Fruit fly (Drosophila melanogaster) whole organism, embryonic: ENCODE measurements around the gene CG14205.
A peak's percentile ranks its signal among the peaks of the same experiment; 100 is the strongest.

Experiments
- Adf1 ChIP-seq: fragments of 200-800 bp; sonication (Bioruptor generic); IDR thresholded peaks from 2 replicates; pipeline ENCODE4 v1.3.6; 2022; ENCODE audit warnings: missing biosample characterization, missing genetic modification characterization
- Antp ChIP-seq: fragments of 200-800 bp; sonication (Bioruptor generic); optimal IDR thresholded peaks from 3 replicates; lab custom pipeline; 2016; ENCODE audit warnings: missing biosample characterization, missing genetic modification characterization
- CG10267 ChIP-seq: fragments of 200-800 bp; sonication (Bioruptor generic); optimal IDR thresholded peaks from 2 replicates; lab custom pipeline; 2018; ENCODE audit warnings: missing biosample characterization, mild to moderate bottlenecking, missing genetic modification characterization, moderate library complexity
- CG10321 ChIP-seq: fragments of 200-800 bp; sonication (Bioruptor generic); IDR thresholded peaks from 2 replicates; pipeline ENCODE4 v1.3.6; 2022; ENCODE audit warnings: missing biosample characterization, missing genetic modification characterization
- CG10565 ChIP-seq: fragments of 200-800 bp; sonication (Bioruptor generic); optimal IDR thresholded peaks from 3 replicates; lab custom pipeline; 2016; ENCODE audit warnings: missing biosample characterization, mild to moderate bottlenecking, missing genetic modification characterization
- CG10654 ChIP-seq: fragments of 200-800 bp; sonication (Bioruptor generic); optimal IDR thresholded peaks from 2 replicates; lab custom pipeline; 2016; ENCODE audit warnings: missing biosample characterization, missing genetic modification characterization
- CG10959 ChIP-seq: fragments of 200-800 bp; sonication (Bioruptor generic); IDR thresholded peaks from 2 replicates; pipeline ENCODE4 v1.3.6; 2022; ENCODE audit warnings: missing biosample characterization, missing genetic modification characterization
- CG10979 ChIP-seq: fragments of 200-800 bp; sonication (Bioruptor generic); optimal IDR thresholded peaks from 2 replicates; lab custom pipeline; 2018; ENCODE audit warnings: missing biosample characterization, mild to moderate bottlenecking, missing genetic modification characterization, moderate library complexity
- CG11695 ChIP-seq: fragments of 200-800 bp; sonication (Bioruptor generic); IDR thresholded peaks from 3 replicates; pipeline ENCODE4 v1.3.6; 2022; ENCODE audit warnings: missing biosample characterization, missing genetic modification characterization
- CG12659 ChIP-seq: fragments of 200-800 bp; sonication (Bioruptor generic); optimal IDR thresholded peaks from 3 replicates; lab custom pipeline; 2017; ENCODE audit warnings: mild to moderate bottlenecking, missing biosample characterization, missing genetic modification reagents, missing genetic modification characterization
- CG15479 ChIP-seq: fragments of 200-800 bp; sonication (Bioruptor generic); optimal IDR thresholded peaks from 3 replicates; lab custom pipeline; 2019; ENCODE audit warnings: missing biosample characterization, mild to moderate bottlenecking, missing genetic modification characterization, moderate library complexity
- CG15514 ChIP-seq: fragments of 200-800 bp; sonication (Bioruptor generic); optimal IDR thresholded peaks from 3 replicates; lab custom pipeline; 2017; ENCODE audit warnings: missing biosample characterization, missing genetic modification characterization, mild to moderate bottlenecking, moderate library complexity, missing genetic modification reagents
- CG2712 ChIP-seq: fragments of 200-800 bp; optimal IDR thresholded peaks from 3 replicates; lab custom pipeline; 2019; ENCODE audit warnings: missing biosample characterization, mild to moderate bottlenecking, missing genetic modification characterization, moderate library complexity
- CG30403 ChIP-seq: fragments of 200-800 bp; sonication (Bioruptor generic); optimal IDR thresholded peaks from 3 replicates; lab custom pipeline; 2016; ENCODE audit warnings: missing biosample characterization, missing genetic modification characterization
- CG3847 ChIP-seq: fragments of 200-800 bp; sonication (Bioruptor generic); IDR thresholded peaks from 2 replicates; pipeline ENCODE4 v1.3.6; 2022; ENCODE audit warnings: missing biosample characterization, missing genetic modification characterization
- CG5180 ChIP-seq: fragments of 200-800 bp; sonication (Bioruptor generic); optimal IDR thresholded peaks from 3 replicates; lab custom pipeline; 2017; ENCODE audit warnings: missing biosample characterization, missing genetic modification characterization, mild to moderate bottlenecking, moderate library complexity, missing genetic modification reagents
- CG6791 ChIP-seq: fragments of 200-800 bp; sonication (Bioruptor generic); IDR thresholded peaks from 3 replicates; pipeline ENCODE4 v1.3.6; 2022; ENCODE audit warnings: missing biosample characterization, missing genetic modification characterization; ENCODE audit not compliant: partially characterized antibody
- CG9817 ChIP-seq: fragments of 200-800 bp; sonication (Bioruptor generic); optimal IDR thresholded peaks from 2 replicates; lab custom pipeline; 2018; ENCODE audit warnings: missing biosample characterization, mild to moderate bottlenecking, missing genetic modification characterization, moderate library complexity
- CHES-1-like ChIP-seq: fragments of 200-800 bp; sonication (Bioruptor generic); optimal IDR thresholded peaks from 2 replicates; lab custom pipeline; 2016; ENCODE audit warnings: missing biosample characterization, missing genetic modification characterization
- D ChIP-seq, 2 experiments: fragments of 200-800 bp in 1 of 2; fragments of >200 bp in 1 of 2; sonication (Bioruptor generic) in 1 of 2; optimal IDR thresholded peaks; 2 replicates in 1 of 2; 3 replicates in 1 of 2; lab custom pipeline; 2017; ENCODE audit warnings: mild to moderate bottlenecking in 1 of 2, missing biosample characterization in 1 of 2, missing genetic modification characterization in 1 of 2, missing genetic modification reagents in 1 of 2
- Dfd ChIP-seq, 2 experiments: fragments of >200 bp; optimal IDR thresholded peaks; 2 replicates each; lab custom pipeline; 2017; ENCODE audit warnings: missing biosample characterization in 2 of 2, missing genetic modification characterization in 2 of 2
- Ets65A ChIP-seq: fragments of 200-800 bp; sonication (Bioruptor generic); peaks from one replicate; lab custom pipeline; 2016; ENCODE audit warnings: missing biosample characterization, missing genetic modification characterization
- Gsc ChIP-seq: fragments of 200-800 bp; sonication (Bioruptor generic); IDR thresholded peaks from 2 replicates; pipeline ENCODE4 v1.3.6; 2022; ENCODE audit warnings: missing biosample characterization, missing genetic modification characterization
- HmgZ ChIP-seq: fragments of 200-800 bp; sonication (Bioruptor generic); optimal IDR thresholded peaks from 2 replicates; lab custom pipeline; 2018; ENCODE audit warnings: missing biosample characterization, mild to moderate bottlenecking, missing genetic modification characterization
- Hmr ChIP-seq: fragments of 200-800 bp; sonication (Bioruptor generic); optimal IDR thresholded peaks from 3 replicates; lab custom pipeline; 2017; ENCODE audit warnings: mild to moderate bottlenecking, missing biosample characterization, missing genetic modification reagents, missing genetic modification characterization
- Hr51 ChIP-seq, 2 experiments: fragments of 200-800 bp; sonication (Bioruptor generic); optimal IDR thresholded peaks; 2 replicates in 1 of 2; 3 replicates in 1 of 2; lab custom pipeline; 2016 to 2018; ENCODE audit warnings: missing biosample characterization in 2 of 2, missing genetic modification characterization in 2 of 2, mild to moderate bottlenecking in 1 of 2, moderate library complexity in 1 of 2
- MESR4 ChIP-seq: fragments of 200-800 bp; sonication (Bioruptor generic); optimal IDR thresholded peaks from 2 replicates; lab custom pipeline; 2018; ENCODE audit warnings: missing biosample characterization, mild to moderate bottlenecking, missing genetic modification characterization, moderate library complexity
- Oaz ChIP-seq: fragments of 200-800 bp; sonication (Bioruptor generic); IDR thresholded peaks from 2 replicates; pipeline ENCODE4 v1.3.6; 2022; ENCODE audit warnings: missing biosample characterization, missing genetic modification characterization
- Sox100B ChIP-seq: fragments of 200-800 bp; sonication (Bioruptor generic); optimal IDR thresholded peaks from 3 replicates; lab custom pipeline; 2018; ENCODE audit warnings: missing biosample characterization, mild to moderate bottlenecking, missing genetic modification characterization
- Sox102F ChIP-seq: fragments of 200-800 bp; sonication (Bioruptor generic); optimal IDR thresholded peaks from 2 replicates; lab custom pipeline; 2018; ENCODE audit warnings: missing biosample characterization, mild to moderate bottlenecking, missing genetic modification characterization, moderate library complexity
- TFAM ChIP-seq: fragments of 200-800 bp; sonication (Bioruptor generic); optimal IDR thresholded peaks from 2 replicates; lab custom pipeline; 2017; ENCODE audit warnings: missing biosample characterization, missing genetic modification characterization, inconsistent platforms
- Usf ChIP-seq: fragments of 200-800 bp; sonication (Bioruptor generic); optimal IDR thresholded peaks from 2 replicates; lab custom pipeline; 2017; ENCODE audit warnings: missing genotype, missing biosample characterization, missing genetic modification characterization
- ash1 ChIP-seq: fragments of 200-800 bp; sonication (Bioruptor generic); optimal IDR thresholded peaks from 2 replicates; lab custom pipeline; 2018; ENCODE audit warnings: missing biosample characterization, mild to moderate bottlenecking, missing genetic modification characterization
- bowl ChIP-seq: fragments of 200-800 bp; sonication (Bioruptor generic); IDR thresholded peaks from 2 replicates; pipeline ENCODE4 v1.3.6; 2022; ENCODE audit warnings: missing biosample characterization, missing genetic modification characterization
- cg ChIP-seq: fragments of 200-800 bp; sonication (Bioruptor generic); optimal IDR thresholded peaks from 3 replicates; lab custom pipeline; 2019; ENCODE audit warnings: missing biosample characterization, mild to moderate bottlenecking, missing genetic modification characterization, moderate library complexity
- chif ChIP-seq, 2 experiments: fragments of 200-800 bp; sonication (Bioruptor generic); optimal IDR thresholded peaks; 3 replicates each; lab custom pipeline; 2016; ENCODE audit warnings: missing biosample characterization in 2 of 2, missing genetic modification characterization in 2 of 2
- eve ChIP-seq, 2 experiments: fragments of >200 bp; optimal IDR thresholded peaks; 2 replicates each; lab custom pipeline; 2017; ENCODE audit warnings: missing biosample characterization in 2 of 2, missing genetic modification characterization in 2 of 2
- fd102C ChIP-seq: fragments of 200-800 bp; sonication (Bioruptor generic); optimal IDR thresholded peaks from 2 replicates; lab custom pipeline; 2018; ENCODE audit warnings: missing biosample characterization, mild to moderate bottlenecking, missing genetic modification characterization, moderate library complexity
- kni ChIP-seq: fragments of 200-800 bp; sonication (Bioruptor generic); optimal IDR thresholded peaks from 3 replicates; lab custom pipeline; 2017; ENCODE audit warnings: mild to moderate bottlenecking, missing biosample characterization, missing genetic modification reagents, missing genetic modification characterization
- lilli ChIP-seq: fragments of 200-800 bp; sonication (Bioruptor generic); optimal IDR thresholded peaks from 3 replicates; lab custom pipeline; 2016; ENCODE audit warnings: missing biosample characterization, missing genetic modification characterization
- mirr ChIP-seq: fragments of 200-800 bp; sonication (Bioruptor generic); optimal IDR thresholded peaks from 3 replicates; lab custom pipeline; 2018; ENCODE audit warnings: missing biosample characterization, mild to moderate bottlenecking, missing genetic modification characterization
- pan ChIP-seq, 4 experiments: fragments of >200 bp in 3 of 4; fragments of 200-800 bp in 1 of 4; sonication (Bioruptor generic) in 1 of 4; optimal IDR thresholded peaks in 3 of 4; IDR thresholded peaks in 1 of 4; 2 replicates each; pipeline versions ENCODE4 v1.3.6 to Lab custom; 2017 to 2022; ENCODE audit warnings: missing biosample characterization in 2 of 4, missing genetic modification characterization in 2 of 4, mixed read lengths in 1 of 4
- pum ChIP-seq: fragments of 200-800 bp; sonication (Bioruptor generic); optimal IDR thresholded peaks from 2 replicates; lab custom pipeline; 2016; ENCODE audit warnings: missing biosample characterization, missing genetic modification characterization
- repo ChIP-seq: fragments of 200-800 bp; sonication (Bioruptor generic); optimal IDR thresholded peaks from 2 replicates; lab custom pipeline; 2016; ENCODE audit warnings: missing biosample characterization, missing genetic modification characterization
- slbo ChIP-seq: fragments of 200-800 bp; sonication (Bioruptor generic); IDR thresholded peaks from 2 replicates; pipeline ENCODE4 v1.3.6; 2022; ENCODE audit warnings: missing biosample characterization, missing genetic modification characterization
- slou ChIP-seq: fragments of 200-800 bp; sonication (Bioruptor generic); optimal IDR thresholded peaks from 3 replicates; lab custom pipeline; 2016; ENCODE audit warnings: missing biosample characterization, missing genetic modification characterization
- sna ChIP-seq: fragments of 200-800 bp; sonication (Bioruptor generic); IDR thresholded peaks from 2 replicates; pipeline ENCODE4 v1.3.6; 2022; ENCODE audit warnings: missing biosample characterization, missing genetic modification characterization; ENCODE audit not compliant: partially characterized antibody
- stwl ChIP-seq: fragments of 200-800 bp; sonication (Bioruptor generic); optimal IDR thresholded peaks from 3 replicates; lab custom pipeline; 2018; ENCODE audit warnings: missing biosample characterization, mild to moderate bottlenecking, missing genetic modification characterization, moderate library complexity
- trem ChIP-seq: fragments of 200-800 bp; optimal IDR thresholded peaks from 3 replicates; lab custom pipeline; 2019; ENCODE audit warnings: missing biosample characterization, mild to moderate bottlenecking, missing genetic modification characterization, moderate library complexity

Gene CG14205

dm6 chrX:19604997-19605396, 12.6 kb downstream of the CG14205 start, which contains the start of gene CG14207 (continued):
- no peak for TF ChIP-seq kni (GFP tag; lab: Kevin White, UChicago)
- no peak for TF ChIP-seq pan (optimal IDR thresholded peaks at IDR 0.05; lab: Kevin White, UChicago)
- peak in 1 of 2 experiments; percentile 30 for TF ChIP-seq pan (GFP tag; optimal IDR thresholded peaks at IDR 0.05 in 1 of 2, IDR thresholded peaks at IDR 0.05 in 1 of 2)
- no peak for TF ChIP-seq Antp (GFP tag; lab: Kevin White, UChicago)
- TF ChIP-seq Ets65A: no peak
- no peak for TF ChIP-seq Usf (GFP tag; lab: Kevin White, UChicago)
- peak; percentile 34 for TF ChIP-seq CHES-1-like (GFP tag; lab: Kevin White, UChicago)
- peak; percentile 22 for TF ChIP-seq MESR4 (GFP tag; lab: Kevin White, UChicago)
- no peak for TF ChIP-seq chif (GFP tag; optimal IDR thresholded peaks at IDR 0.05; lab: Kevin White, UChicago)
- TF ChIP-seq Gsc: no peak
- no peak for TF ChIP-seq repo (GFP tag; lab: Kevin White, UChicago)
- no peak for TF ChIP-seq slou
- no peak for TF ChIP-seq CG30403
- TF ChIP-seq CG6791 (GFP tag; lab: Robert Waterston, UW): peak; percentile 82
- TF ChIP-seq Adf1 (GFP tag; lab: Robert Waterston, UW): peak; percentile 29; the same call in 1 of the 2 replicates
- TF ChIP-seq sna: peak; percentile 57; the same call in 1 of the 2 replicates
- TF ChIP-seq CG11695: peak; percentile 22; the same call in 1 of the 3 replicates
- TF ChIP-seq CG15479 (GFP tag; lab: Kevin White, UChicago): no peak
- TF ChIP-seq stwl: peak; percentile 73
- no peak for TF ChIP-seq CG10959
- TF ChIP-seq pum: no peak
- TF ChIP-seq CG10979: no peak
- TF ChIP-seq TFAM: no peak
- no peak for TF ChIP-seq fd102C (GFP tag; lab: Kevin White, UChicago)
- TF ChIP-seq lilli: no peak
- no peak for TF ChIP-seq D (optimal IDR thresholded peaks at IDR 0.05; lab: Kevin White, UChicago)
- no peak for TF ChIP-seq D (GFP tag; optimal IDR thresholded peaks at IDR 0.05; lab: Kevin White, UChicago)
- no peak for TF ChIP-seq CG9817 (tag; lab: Kevin White, UChicago)
- peak; percentile 62 for TF ChIP-seq HmgZ
- TF ChIP-seq Sox102F (GFP tag; lab: Kevin White, UChicago): no peak
- TF ChIP-seq Oaz (GFP tag; lab: Robert Waterston, UW): no peak
- no peak for TF ChIP-seq bowl (GFP tag; lab: Robert Waterston, UW)
- no peak for TF ChIP-seq CG10565 (GFP tag; lab: Kevin White, UChicago)
- TF ChIP-seq ash1 (GFP tag; lab: Kevin White, UChicago): no peak
- TF ChIP-seq CG10654: no peak
- peak; percentile 12 for TF ChIP-seq CG5180 (GFP tag; lab: Kevin White, UChicago)
- TF ChIP-seq Hmr (GFP tag; lab: Kevin White, UChicago): peak; percentile 32
- no peak for TF ChIP-seq eve (GFP tag; optimal IDR thresholded peaks at IDR 0.05; lab: Kevin White, UChicago)
- peak; percentile 29 for TF ChIP-seq CG12659
- no peak for TF ChIP-seq CG10321 (GFP tag; lab: Robert Waterston, UW)
- TF ChIP-seq CG2712 (tag; lab: Kevin White, UChicago): peak; percentile 24
- no peak for TF ChIP-seq CG10267 (tag; lab: Kevin White, UChicago)
- peak; percentile 41; the same call in 1 of the 2 replicates for TF ChIP-seq slbo
- TF ChIP-seq cg: peak; percentile 0
- TF ChIP-seq mirr (GFP tag; lab: Kevin White, UChicago): peak; percentile 8
- peak; percentile 29 for TF ChIP-seq trem (tag; lab: Kevin White, UChicago)
- no peak for TF ChIP-seq Sox100B
- no peak for TF ChIP-seq Hr51 (GFP tag; optimal IDR thresholded peaks at IDR 0.05; lab: Kevin White, UChicago)
- TF ChIP-seq CG15514 (GFP tag; lab: Kevin White, UChicago): peak; percentile 44
- 0 out of 2 replicates have a peak, but pooled peaks have one; percentile 15 for TF ChIP-seq CG3847
- TF ChIP-seq Dfd (GFP tag; optimal IDR thresholded peaks at IDR 0.05; lab: Kevin White, UChicago): no peak
